Worm (Caenorhabditis elegans) whole organism, early embryonic: ENCODE data around the gene col-13.

ENCODE experiments used
- ama-1 ChIP-seq: fragments of 150-350 bp; optimal IDR thresholded peaks from 2 replicates; lab custom pipeline; 2014
- hmbx-1 ChIP-seq: sonication (generic microtip); optimal IDR thresholded peaks from 2 replicates; lab custom pipeline; 2016; ENCODE audit warnings: mild to moderate bottlenecking, missing genetic modification characterization, missing compliant biosample characterization
- hnd-1 ChIP-seq: sonication (generic microtip); optimal IDR thresholded peaks from 2 replicates; lab custom pipeline; 2016; ENCODE audit warnings: missing genetic modification characterization, missing compliant biosample characterization
- pes-1 ChIP-seq: fragments of 200-800 bp; sonication (Bioruptor generic); IDR thresholded peaks from 2 replicates; pipeline ENCODE4 v1.3.6; 2022; ENCODE audit warnings: missing genetic modification reagents, missing genetic modification characterization, missing compliant biosample characterization
- sea-1 ChIP-seq: fragments of 200-800 bp; sonication (Bioruptor generic); conservative IDR thresholded peaks from 2 replicates; pipeline ENCODE4 v1.3.6; 2022; ENCODE audit warnings: missing genetic modification characterization, missing compliant biosample characterization

ce11 chrV:10468709-10469108 is 47.0 kb upstream of the col-13 start:
- no peak for TF ChIP-seq pes-1
- no peak for TF ChIP-seq hnd-1 (tag; lab: Kevin White, UChicago)
- no peak for TF ChIP-seq sea-1 (GFP tag; lab: Robert Waterston, UW)
- no peak for TF ChIP-seq ama-1 (lab: Kevin White, UChicago)
- TF ChIP-seq hmbx-1 (tag; lab: Kevin White, UChicago), result no peak
